Fruit fly (Drosophila melanogaster) whole organism, embryonic: ENCODE data around the gene PIG-Q.

Experiments used
- Ada2b ChIP-seq: fragments of 200-800 bp; sonication (Bioruptor generic); IDR thresholded peaks from 2 replicates; pipeline ENCODE4 v1.3.6; 2022; ENCODE audit warnings: missing biosample characterization, missing genetic modification characterization
- Asciz ChIP-seq: fragments of 200-800 bp; sonication (Bioruptor generic); optimal IDR thresholded peaks from 2 replicates; lab custom pipeline; 2017; ENCODE audit warnings: missing biosample characterization, mild to moderate bottlenecking, missing genetic modification characterization, missing genetic modification reagents
- CG10147 ChIP-seq: fragments of 200-800 bp; sonication (Bioruptor generic); optimal IDR thresholded peaks from 2 replicates; lab custom pipeline; 2019; ENCODE audit warnings: missing biosample characterization, mild to moderate bottlenecking, missing genetic modification characterization, moderate library complexity
- CG10209 ChIP-seq: fragments of 200-800 bp; sonication (Bioruptor generic); optimal IDR thresholded peaks from 3 replicates; lab custom pipeline; 2017; ENCODE audit warnings: missing biosample characterization, mild to moderate bottlenecking, missing genetic modification characterization, missing genetic modification reagents
- CG10431 ChIP-seq: fragments of 200-800 bp; sonication (Bioruptor generic); optimal IDR thresholded peaks from 3 replicates; lab custom pipeline; 2018; ENCODE audit warnings: missing biosample characterization, mild to moderate bottlenecking, missing genetic modification characterization
- CG10654 ChIP-seq: fragments of 200-800 bp; sonication (Bioruptor generic); optimal IDR thresholded peaks from 2 replicates; lab custom pipeline; 2016; ENCODE audit warnings: missing biosample characterization, missing genetic modification characterization
- CG11456 ChIP-seq: fragments of 200-800 bp; sonication (Bioruptor generic); IDR thresholded peaks from 3 replicates; pipeline ENCODE4 v1.3.6; 2022; ENCODE audit warnings: missing biosample characterization, missing genetic modification characterization
- CG12155 ChIP-seq: fragments of 200-800 bp; sonication (Bioruptor generic); optimal IDR thresholded peaks from 3 replicates; lab custom pipeline; 2016; ENCODE audit warnings: missing biosample characterization, missing genetic modification characterization
- CG12744 ChIP-seq: fragments of 200-800 bp; sonication (Bioruptor generic); optimal IDR thresholded peaks from 2 replicates; lab custom pipeline; 2016; ENCODE audit warnings: missing biosample characterization, missing genetic modification characterization
- CG13296 ChIP-seq: fragments of 200-800 bp; sonication (Bioruptor generic); optimal IDR thresholded peaks from 3 replicates; lab custom pipeline; 2018; ENCODE audit warnings: missing biosample characterization, mild to moderate bottlenecking, missing genetic modification characterization
- CG14050 ChIP-seq: fragments of 200-800 bp; sonication (Bioruptor generic); IDR thresholded peaks from 3 replicates; pipeline ENCODE4 v1.3.6; 2022; ENCODE audit warnings: missing biosample characterization, missing genetic modification characterization
- CG1529 ChIP-seq: fragments of 200-800 bp; sonication (Bioruptor generic); optimal IDR thresholded peaks from 3 replicates; lab custom pipeline; 2018; ENCODE audit warnings: missing biosample characterization, missing genetic modification characterization
- CG1603 ChIP-seq: fragments of 200-800 bp; sonication (Bioruptor generic); optimal IDR thresholded peaks from 2 replicates; lab custom pipeline; 2019; ENCODE audit warnings: missing biosample characterization, mild to moderate bottlenecking, missing genetic modification characterization, moderate library complexity
- CG16813 ChIP-seq: fragments of 200-800 bp; sonication (Bioruptor generic); IDR thresholded peaks from 3 replicates; pipeline ENCODE4 v1.3.6; 2022; ENCODE audit warnings: missing biosample characterization, missing genetic modification characterization; ENCODE audit not compliant: partially characterized antibody
- CG18599 ChIP-seq: fragments of 200-800 bp; sonication (Bioruptor generic); optimal IDR thresholded peaks from 3 replicates; lab custom pipeline; 2017; ENCODE audit warnings: missing biosample characterization, missing genetic modification characterization, mild to moderate bottlenecking, moderate library complexity, missing genetic modification reagents
- CG2875 ChIP-seq: fragments of 200-800 bp; sonication (Bioruptor generic); optimal IDR thresholded peaks from 2 replicates; lab custom pipeline; 2017; ENCODE audit warnings: missing biosample characterization, mild to moderate bottlenecking, missing genetic modification characterization, missing genetic modification reagents
- CG4328 ChIP-seq: fragments of 200-800 bp; sonication (Bioruptor generic); optimal IDR thresholded peaks from 3 replicates; lab custom pipeline; 2017; ENCODE audit warnings: missing biosample characterization, missing genetic modification reagents, missing genetic modification characterization
- CG4820 ChIP-seq: fragments of 200-800 bp; sonication (Bioruptor generic); optimal IDR thresholded peaks from 3 replicates; lab custom pipeline; 2016; ENCODE audit warnings: missing biosample characterization, missing genetic modification characterization
- CG5245 ChIP-seq: fragments of 200-800 bp; sonication (Bioruptor generic); optimal IDR thresholded peaks from 3 replicates; lab custom pipeline; 2016; ENCODE audit warnings: missing biosample characterization, missing genetic modification characterization
- CG6654 ChIP-seq: fragments of 200-800 bp; sonication (Bioruptor generic); optimal IDR thresholded peaks from 2 replicates; lab custom pipeline; 2017; ENCODE audit warnings: missing biosample characterization, mild to moderate bottlenecking, missing genetic modification characterization
- CG7928 ChIP-seq: fragments of 200-800 bp; sonication (Bioruptor generic); optimal IDR thresholded peaks from 2 replicates; lab custom pipeline; 2017; ENCODE audit warnings: missing biosample characterization, mild to moderate bottlenecking, missing genetic modification characterization
- CG7987 ChIP-seq: fragments of 200-800 bp; sonication (Bioruptor generic); optimal IDR thresholded peaks from 2 replicates; lab custom pipeline; 2018; ENCODE audit warnings: missing biosample characterization, mild to moderate bottlenecking, missing genetic modification characterization, moderate library complexity
- CG9437 ChIP-seq: fragments of 200-800 bp; sonication (Bioruptor generic); optimal IDR thresholded peaks from 2 replicates; lab custom pipeline; 2018; ENCODE audit warnings: missing biosample characterization, mild to moderate bottlenecking, missing genetic modification characterization
- CTCF ChIP-seq: fragments of 200-800 bp; sonication (Bioruptor generic); optimal IDR thresholded peaks from 2 replicates; lab custom pipeline; 2017; ENCODE audit warnings: missing biosample characterization, mild to moderate bottlenecking, missing genetic modification characterization, moderate library complexity
- Camta ChIP-seq: fragments of 200-800 bp; sonication (Bioruptor generic); optimal IDR thresholded peaks from 2 replicates; lab custom pipeline; 2016; ENCODE audit warnings: missing biosample characterization, missing genetic modification characterization
- E2f1 ChIP-seq: fragments of 200-800 bp; sonication (Bioruptor generic); IDR thresholded peaks from 2 replicates; pipeline ENCODE4 v1.3.6; 2022; ENCODE audit warnings: missing biosample characterization, missing genetic modification characterization
- H15 ChIP-seq: fragments of 200-800 bp; sonication (Bioruptor generic); IDR thresholded peaks from 3 replicates; pipeline ENCODE4 v1.3.6; 2022; ENCODE audit warnings: missing biosample characterization, missing genetic modification characterization
- HLH3B ChIP-seq: fragments of 200-800 bp; sonication (Bioruptor generic); IDR thresholded peaks from 2 replicates; pipeline ENCODE4 v1.3.6; 2022; ENCODE audit warnings: missing biosample characterization, missing genetic modification characterization
- Lim3 ChIP-seq: fragments of 200-800 bp; sonication (Bioruptor generic); IDR thresholded peaks from 2 replicates; pipeline ENCODE4 v1.3.6; 2022; ENCODE audit warnings: missing biosample characterization, missing genetic modification characterization
- Oli ChIP-seq: fragments of 200-800 bp; sonication (Bioruptor generic); optimal IDR thresholded peaks from 2 replicates; lab custom pipeline; 2018; ENCODE audit warnings: missing biosample characterization, mild to moderate bottlenecking, missing genetic modification characterization, moderate library complexity
- Scr ChIP-seq: fragments of 200-800 bp; sonication (Bioruptor generic); IDR thresholded peaks from 2 replicates; pipeline ENCODE4 v1.3.6; 2022; ENCODE audit warnings: missing biosample characterization, missing genetic modification characterization; ENCODE audit not compliant: partially characterized antibody
- Taf1 ChIP-seq: fragments of 200-800 bp; sonication (Bioruptor generic); IDR thresholded peaks from 2 replicates; pipeline ENCODE4 v1.3.6; 2022; ENCODE audit warnings: missing biosample characterization, missing genetic modification characterization
- Xrp1 ChIP-seq: fragments of 200-800 bp; sonication (Bioruptor generic); IDR thresholded peaks from 2 replicates; pipeline ENCODE4 v1.3.6; 2022; ENCODE audit warnings: missing biosample characterization, missing genetic modification characterization
- emc ChIP-seq: fragments of 200-800 bp; sonication (Bioruptor generic); optimal IDR thresholded peaks from 2 replicates; lab custom pipeline; 2016; ENCODE audit warnings: missing biosample characterization, missing genetic modification characterization
- eyg ChIP-seq: fragments of 200-800 bp; sonication (Bioruptor generic); optimal IDR thresholded peaks from 3 replicates; lab custom pipeline; 2016; ENCODE audit warnings: missing biosample characterization, missing genetic modification characterization
- ftz-f1 ChIP-seq: fragments of 200-800 bp; sonication (Bioruptor generic); optimal IDR thresholded peaks from 2 replicates; lab custom pipeline; 2016; ENCODE audit warnings: missing biosample characterization, missing genetic modification characterization
- kay ChIP-seq: fragments of 200-800 bp; sonication (Bioruptor generic); optimal IDR thresholded peaks from 2 replicates; lab custom pipeline; 2016; ENCODE audit warnings: missing biosample characterization, missing genetic modification characterization
- maf-S ChIP-seq: fragments of 200-800 bp; sonication (Bioruptor generic); optimal IDR thresholded peaks from 2 replicates; lab custom pipeline; 2016; ENCODE audit warnings: missing biosample characterization, missing genetic modification characterization
- mirr ChIP-seq: fragments of 200-800 bp; sonication (Bioruptor generic); optimal IDR thresholded peaks from 3 replicates; lab custom pipeline; 2018; ENCODE audit warnings: missing biosample characterization, mild to moderate bottlenecking, missing genetic modification characterization
- oc ChIP-seq: fragments of 200-800 bp; sonication (Bioruptor generic); optimal IDR thresholded peaks from 2 replicates; lab custom pipeline; 2018; ENCODE audit warnings: missing biosample characterization, mild to moderate bottlenecking, missing genetic modification characterization, moderate library complexity
- pnt ChIP-seq: fragments of 200-800 bp; sonication (Bioruptor generic); optimal IDR thresholded peaks from 3 replicates; lab custom pipeline; 2016; ENCODE audit warnings: missing biosample characterization, missing genetic modification characterization
- salm ChIP-seq: fragments of 200-800 bp; sonication (Bioruptor generic); optimal IDR thresholded peaks from 2 replicates; lab custom pipeline; 2018; ENCODE audit warnings: missing biosample characterization, mild to moderate bottlenecking, missing genetic modification characterization
- seq ChIP-seq: fragments of 200-800 bp; sonication (Bioruptor generic); IDR thresholded peaks from 2 replicates; pipeline ENCODE4 v1.3.6; 2022; ENCODE audit warnings: missing biosample characterization, missing genetic modification characterization
- sna ChIP-seq: fragments of 200-800 bp; sonication (Bioruptor generic); IDR thresholded peaks from 2 replicates; pipeline ENCODE4 v1.3.6; 2022; ENCODE audit warnings: missing biosample characterization, missing genetic modification characterization; ENCODE audit not compliant: partially characterized antibody
- tgo ChIP-seq: fragments of 200-800 bp; sonication (Bioruptor generic); IDR thresholded peaks from 3 replicates; pipeline ENCODE4 v1.3.6; 2022; ENCODE audit warnings: missing biosample characterization, missing genetic modification characterization
- tx ChIP-seq: fragments of 200-800 bp; sonication (Bioruptor generic); optimal IDR thresholded peaks from 2 replicates; lab custom pipeline; 2016; ENCODE audit warnings: missing biosample characterization, missing genetic modification characterization
- unc-4 ChIP-seq: fragments of 200-800 bp; sonication (Bioruptor generic); IDR thresholded peaks from 2 replicates; pipeline ENCODE4 v1.3.6; 2022; ENCODE audit warnings: missing biosample characterization, missing genetic modification characterization; ENCODE audit not compliant: partially characterized antibody
- vnd ChIP-seq: fragments of 200-800 bp; sonication (Bioruptor generic); IDR thresholded peaks from 3 replicates; pipeline ENCODE4 v1.3.6; 2022; ENCODE audit warnings: missing biosample characterization, missing genetic modification characterization; ENCODE audit not compliant: partially characterized antibody
- yki ChIP-seq: fragments of >200 bp; optimal IDR thresholded peaks from 3 replicates; lab custom pipeline; 2018
- z ChIP-seq: fragments of 200-800 bp; sonication (Bioruptor generic); IDR thresholded peaks from 3 replicates; pipeline ENCODE4 v1.3.6; 2022; ENCODE audit warnings: missing biosample characterization, missing genetic modification characterization

The PIG-Q gene

dm6 chrX:16383667-16384515 is 24.9 kb downstream of the PIG-Q start (continued):
- TF ChIP-seq HLH3B (GFP tag; lab: Robert Waterston, UW), result peak; percentile 58; the same call in 1 of the 2 replicates
- TF ChIP-seq CG4328 (GFP tag; lab: Kevin White, UChicago), result peak; percentile 88
- no peak for TF ChIP-seq CG1603 (tag; lab: Kevin White, UChicago)
- peak; percentile 87 for TF ChIP-seq Asciz
- peak; percentile 94 for TF ChIP-seq CG13296 (GFP tag; lab: Kevin White, UChicago)
- TF ChIP-seq E2f1 (GFP tag; lab: Robert Waterston, UW), result no peak; the same call in 1 of the 2 replicates
- TF ChIP-seq CG12155 (GFP tag; lab: Kevin White, UChicago), result peak; percentile 24
- TF ChIP-seq CTCF (GFP tag; lab: Kevin White, UChicago), result peak; percentile 12
- no peak for TF ChIP-seq yki (lab: Kevin White, UChicago)
- peak; percentile 89 for TF ChIP-seq mirr
- peak; percentile 80 for TF ChIP-seq salm
- TF ChIP-seq CG7987 (GFP tag; lab: Kevin White, UChicago), result peak; percentile 93
- peak; percentile 71 for TF ChIP-seq Camta
- peak; percentile 64 for TF ChIP-seq CG7928 (GFP tag; lab: Kevin White, UChicago)
- TF ChIP-seq CG10209 (GFP tag; lab: Kevin White, UChicago), result peak; percentile 84
- TF ChIP-seq pnt, result no peak
- no peak for TF ChIP-seq emc
- TF ChIP-seq CG9437 (GFP tag; lab: Kevin White, UChicago), result peak; percentile 49
- TF ChIP-seq unc-4 (GFP tag; lab: Robert Waterston, UW), result no peak
- TF ChIP-seq Scr (GFP tag; lab: Robert Waterston, UW), result no peak
- peak; percentile 59 for TF ChIP-seq maf-S (GFP tag; lab: Kevin White, UChicago)
- no peak for TF ChIP-seq Oli
- TF ChIP-seq Taf1 (GFP tag; lab: Robert Waterston, UW), result no peak
- TF ChIP-seq CG10654 (GFP tag; lab: Kevin White, UChicago), result peak; percentile 59
- TF ChIP-seq CG18599 (GFP tag; lab: Kevin White, UChicago), result peak; percentile 91
- peak; percentile 70 for TF ChIP-seq CG12744 (GFP tag; lab: Kevin White, UChicago)
- TF ChIP-seq CG1529 (GFP tag; lab: Kevin White, UChicago), result peak; percentile 62
- TF ChIP-seq z (GFP tag; lab: Robert Waterston, UW), result no peak
- TF ChIP-seq kay (GFP tag; lab: Kevin White, UChicago), result peak; percentile 43
- TF ChIP-seq CG16813 (GFP tag; lab: Robert Waterston, UW), result no peak
- no peak; the same call in 1 of the 2 replicates for TF ChIP-seq Ada2b (GFP tag; lab: Robert Waterston, UW)
- TF ChIP-seq vnd, result no peak
- peak; percentile 4 for TF ChIP-seq CG4820 (GFP tag; lab: Kevin White, UChicago)
- TF ChIP-seq CG10431, result peak; percentile 66
- TF ChIP-seq CG2875 (GFP tag; lab: Kevin White, UChicago), result peak; percentile 65
- TF ChIP-seq eyg (GFP tag; lab: Kevin White, UChicago), result peak; percentile 46
- peak; percentile 82 for TF ChIP-seq Xrp1
- no peak for TF ChIP-seq ftz-f1 (GFP tag; lab: Kevin White, UChicago)
- no peak for TF ChIP-seq sna (GFP tag; lab: Robert Waterston, UW)
- TF ChIP-seq Lim3 (GFP tag; lab: Robert Waterston, UW), result no peak
- TF ChIP-seq CG11456, result 0 out of 3 replicates have a peak, but pooled peaks have one; percentile 57
- TF ChIP-seq CG10147 (GFP tag; lab: Kevin White, UChicago), result peak; percentile 85
- no peak for TF ChIP-seq CG6654 (GFP tag; lab: Kevin White, UChicago)
- peak; percentile 16; the same call in 1 of the 3 replicates for TF ChIP-seq CG14050 (GFP tag; lab: Robert Waterston, UW)
- TF ChIP-seq CG5245, result peak; percentile 15
- peak; percentile 30 for TF ChIP-seq tx (GFP tag; lab: Kevin White, UChicago)
- TF ChIP-seq tgo (GFP tag; lab: Robert Waterston, UW), result no peak
- peak; percentile 75 for TF ChIP-seq seq (GFP tag; lab: Robert Waterston, UW)
- no peak for TF ChIP-seq H15 (GFP tag; lab: Robert Waterston, UW)
- TF ChIP-seq oc, result no peak
